Worm (Caenorhabditis elegans): ENCODE results near the gene C18B12.4.

- TF ChIP-seq fkh-2 (tag; optimal IDR thresholded peaks at IDR 0.05) (no peak), lin-15B (tag; optimal IDR thresholded peaks at IDR 0.05) (no peak), jun-1 (tag; optimal IDR thresholded peaks at IDR 0.05) (no peak)
Measured at ce11 chrX:15047541-15047940, 7.1 kb upstream of the C18B12.4 start.

All from whole organism, L3 larva.